Worm (Caenorhabditis elegans) whole organism, L2 larva: ENCODE results near the gene alx-1.

Experiments
- aly-2 ChIP-seq: fragments of 150-350 bp; optimal IDR thresholded peaks from 2 replicates; lab custom pipeline; 2014; ENCODE audit warnings: missing biosample characterization, missing genetic modification characterization
- elt-3 ChIP-seq: sonication (generic microtip); optimal IDR thresholded peaks from 2 replicates; lab custom pipeline; 2017; ENCODE audit warnings: missing biosample characterization, missing genetic modification characterization
- lin-13 ChIP-seq: fragments of 150-350 bp; optimal IDR thresholded peaks from 2 replicates; lab custom pipeline; 2014; ENCODE audit warnings: missing biosample characterization, missing genetic modification reagents, missing genetic modification characterization
- lsy-2 ChIP-seq, 2 experiments: fragments of 150-350 bp in 1 of 2; sonication (generic microtip) in 1 of 2; optimal IDR thresholded peaks; 2 replicates each; lab custom pipeline; 2014 to 2017; ENCODE audit warnings: missing biosample characterization in 2 of 2, missing genetic modification characterization in 2 of 2
- nhr-23 ChIP-seq: fragments of 150-350 bp; optimal IDR thresholded peaks from 2 replicates; lab custom pipeline; 2014; ENCODE audit warnings: missing biosample characterization, missing genetic modification reagents, missing genetic modification characterization
- nhr-237 ChIP-seq: fragments of 150-350 bp; optimal IDR thresholded peaks from 2 replicates; lab custom pipeline; 2014; ENCODE audit warnings: missing biosample characterization, missing genetic modification characterization
- nhr-77 ChIP-seq: fragments of 150-350 bp; optimal IDR thresholded peaks from 2 replicates; lab custom pipeline; 2014; ENCODE audit warnings: missing biosample characterization, missing genetic modification characterization
- skn-1 ChIP-seq: sonication (generic microtip); optimal IDR thresholded peaks from 2 replicates; lab custom pipeline; 2017; ENCODE audit warnings: missing biosample characterization, missing genetic modification characterization
- ztf-4 ChIP-seq: fragments of 150-350 bp; optimal IDR thresholded peaks from 2 replicates; lab custom pipeline; 2014; ENCODE audit warnings: missing biosample characterization, missing genetic modification characterization

ce11 chrIII:9928777-9929176 is 28.4 kb upstream of the alx-1 start, which contains the start of gene ttr-1:
- TF ChIP-seq lin-13 (GFP tag; lab: Kevin White, UChicago): no peak
- TF ChIP-seq nhr-23 (tag; lab: Kevin White, UChicago): no peak
- no peak for TF ChIP-seq nhr-237 (tag; lab: Kevin White, UChicago)
- TF ChIP-seq nhr-77 (tag; lab: Kevin White, UChicago): no peak
- TF ChIP-seq aly-2 (tag; lab: Kevin White, UChicago): no peak
- no peak for TF ChIP-seq skn-1 (tag; lab: Kevin White, UChicago)
- TF ChIP-seq elt-3 (tag; lab: Kevin White, UChicago): no peak
- TF ChIP-seq ztf-4 (tag; lab: Kevin White, UChicago): no peak
- no peak for TF ChIP-seq lsy-2 (tag; optimal IDR thresholded peaks at IDR 0.05; lab: Kevin White, UChicago)
